Worm (Caenorhabditis elegans): ENCODE data around the gene T09B9.3.

DNA sequence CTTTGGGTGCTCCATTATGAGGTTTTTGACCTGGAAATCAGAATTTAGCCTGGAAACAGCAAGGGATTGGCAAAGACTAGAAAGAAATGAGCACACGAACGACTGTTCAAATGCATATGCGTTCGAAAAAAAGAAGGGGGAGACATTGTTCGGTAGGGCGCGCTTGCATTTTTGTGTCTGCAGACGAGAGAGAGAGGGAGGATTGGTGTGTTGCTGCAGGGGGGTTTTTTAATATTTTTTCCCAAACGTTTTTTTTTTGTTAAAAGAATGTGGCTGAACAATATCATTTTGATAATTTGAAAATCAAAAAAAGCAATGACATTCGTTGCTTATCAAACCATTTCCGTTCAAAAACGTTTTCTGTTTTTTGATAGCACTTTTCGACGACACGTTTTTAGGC is 13.2 kb upstream of the T09B9.3 start, which contains the start of gene T09B9.4:
- no peak for TF ChIP-seq odd-2 (tag; optimal IDR thresholded peaks at IDR 0.05)
- no peak for TF ChIP-seq ceh-34 (tag; optimal IDR thresholded peaks at IDR 0.05)
- no peak for TF ChIP-seq fkh-10 (GFP tag; optimal IDR thresholded peaks at IDR 0.05)
- no peak for TF ChIP-seq pat-9 (tag; optimal IDR thresholded peaks at IDR 0.05)
- no peak for TF ChIP-seq nfya-1 (tag; optimal IDR thresholded peaks at IDR 0.05)
- no peak for TF ChIP-seq tbx-7 (tag; optimal IDR thresholded peaks at IDR 0.05)
- no peak for TF ChIP-seq pag-3 (tag; optimal IDR thresholded peaks at IDR 0.05; ENCODE audit: borderline replicate concordance)
- TF ChIP-seq lim-6 (tag; optimal IDR thresholded peaks at IDR 0.05): no peak
- no peak for TF ChIP-seq F13H6.1 (tag; optimal IDR thresholded peaks at IDR 0.05)
- no peak for TF ChIP-seq zip-5 (tag; optimal IDR thresholded peaks at IDR 0.05)
- TF ChIP-seq ama-1 (optimal IDR thresholded peaks at IDR 0.05): no peak
- TF ChIP-seq ceh-18 (tag; optimal IDR thresholded peaks at IDR 0.05): no peak

Measured in whole organism, late embryonic.